Fruit fly (Drosophila melanogaster): ENCODE results near the gene Clic.

Clic gene

dm6 chrX:13764397-13765119 lies 57.5 kb downstream of the Clic start (continued):
- TF ChIP-seq NfI (GFP tag; optimal IDR thresholded peaks at IDR 0.05) (peak; percentile 11), lab (GFP tag; optimal IDR thresholded peaks at IDR 0.05) (peak; percentile 55), CG15269 (tag; optimal IDR thresholded peaks at IDR 0.05) (peak; percentile 72), CG9876 (GFP tag; optimal IDR thresholded peaks at IDR 0.05) (no peak), CG10209 (GFP tag; optimal IDR thresholded peaks at IDR 0.05) (peak; percentile 43), Doc2 (GFP tag; IDR thresholded peaks at IDR 0.05) (no peak), HLH54F (GFP tag; optimal IDR thresholded peaks at IDR 0.05) (no peak), Hand (GFP tag; optimal IDR thresholded peaks at IDR 0.05) (no peak), tna (GFP tag; IDR thresholded peaks at IDR 0.05; ENCODE audit: partially characterized antibody) (no peak), jigr1 (GFP tag; IDR thresholded peaks at IDR 0.05) (no peak), pan (optimal IDR thresholded peaks at IDR 0.05) (no peak), pan (GFP tag; optimal IDR thresholded peaks at IDR 0.05 in 1 of 2, IDR thresholded peaks at IDR 0.05 in 1 of 2) (peak in 1 of 2 experiments; percentile 56), CG16813 (GFP tag; IDR thresholded peaks at IDR 0.05; ENCODE audit: partially characterized antibody) (no peak), grau (tag; optimal IDR thresholded peaks at IDR 0.05) (peak; percentile 54), CG15601 (tag; optimal IDR thresholded peaks at IDR 0.05) (no peak), vvl (GFP tag; IDR thresholded peaks at IDR 0.05) (0 out of 2 replicates have a peak, but pooled peaks have one; percentile 57), CG13287 (GFP tag; IDR thresholded peaks at IDR 0.05; ENCODE audit: partially characterized antibody) (no peak), B-H2 (GFP tag; optimal IDR thresholded peaks at IDR 0.05) (no peak), NC2β (GFP tag; optimal IDR thresholded peaks at IDR 0.05) (no peak), ewg (GFP tag; optimal IDR thresholded peaks at IDR 0.05) (peak; percentile 2), bsh (GFP tag; optimal IDR thresholded peaks at IDR 0.05) (peak in 1 of 2 experiments; percentile 65), C15 (GFP tag; IDR thresholded peaks at IDR 0.05) (no peak), jing (GFP tag; optimal IDR thresholded peaks at IDR 0.05) (peak; percentile 0), Atf-2 (GFP tag; optimal IDR thresholded peaks at IDR 0.05) (peak; percentile 19), HmgZ (tag; optimal IDR thresholded peaks at IDR 0.05) (peak; percentile 8), CG14860 (GFP tag; IDR thresholded peaks at IDR 0.05; ENCODE audit: partially characterized antibody) (no peak), CG4360 (GFP tag; IDR thresholded peaks at IDR 0.05) (no peak), repo (GFP tag; optimal IDR thresholded peaks at IDR 0.05) (no peak), chif (GFP tag; optimal IDR thresholded peaks at IDR 0.05) (peak in 1 of 2 experiments; percentile 1), crc (GFP tag; optimal IDR thresholded peaks at IDR 0.05) (no peak), NK7.1 (GFP tag; optimal IDR thresholded peaks at IDR 0.05) (no peak), HLH4C (GFP tag; IDR thresholded peaks at IDR 0.05; ENCODE audit: partially characterized antibody) (0 out of 3 replicates have a peak, but pooled peaks have one; percentile 12), gsb-n (tag; optimal IDR thresholded peaks at IDR 0.05) (peak; percentile 16), Nf-YA (GFP tag; IDR thresholded peaks at IDR 0.05) (0 out of 2 replicates have a peak, but pooled peaks have one; percentile 46), emc (GFP tag; optimal IDR thresholded peaks at IDR 0.05) (no peak), Hey (tag; optimal IDR thresholded peaks at IDR 0.05) (no peak), CG4820 (GFP tag; optimal IDR thresholded peaks at IDR 0.05) (peak; percentile 34), tgo (GFP tag; IDR thresholded peaks at IDR 0.05) (peak; percentile 56; the same call in 2 of the 3 replicates), CG16815 (GFP tag; optimal IDR thresholded peaks at IDR 0.05) (no peak), dpn (GFP tag; optimal IDR thresholded peaks at IDR 0.05) (peak in 1 of 2 experiments; percentile 55), hbn (GFP tag; IDR thresholded peaks at IDR 0.05; ENCODE audit: partially characterized antibody) (no peak), CG30431 (GFP tag; optimal IDR thresholded peaks at IDR 0.05) (no peak), CG1024 (GFP tag; IDR thresholded peaks at IDR 0.05) (no peak), Bteb2 (GFP tag; optimal IDR thresholded peaks at IDR 0.05) (no peak), Lim3 (GFP tag; IDR thresholded peaks at IDR 0.05) (no peak), Tbp (GFP tag; optimal IDR thresholded peaks at IDR 0.05) (no peak), MBD-R2 (GFP tag; IDR thresholded peaks at IDR 0.05) (no peak), Ptx1 (GFP tag; IDR thresholded peaks at IDR 0.05) (peak; percentile 67), Taf1 (GFP tag; IDR thresholded peaks at IDR 0.05) (peak; percentile 27; the same call in 1 of the 2 replicates)
